Worm (Caenorhabditis elegans): ENCODE measurements around the gene unc-61.

The unc-61 gene

ce11 chrV:14696604-14697307 lies 37.3 kb downstream of the unc-61 start, which contains the start of gene unc-112 (continued):
- TF ChIP-seq nhr-76 (tag; optimal IDR thresholded peaks at IDR 0.05) (peak; percentile 15), egl-5 (tag; optimal IDR thresholded peaks at IDR 0.05) (peak; percentile 57), ztf-4 (tag; optimal IDR thresholded peaks at IDR 0.05) (no peak), nhr-12 (tag; optimal IDR thresholded peaks at IDR 0.05) (no peak), nhr-25 (tag; optimal IDR thresholded peaks at IDR 0.05) (peak; percentile 85), nhr-67 (tag; optimal IDR thresholded peaks at IDR 0.05) (no peak), sea-2 (GFP tag; optimal IDR thresholded peaks at IDR 0.05) (peak; percentile 9), ceh-16 (tag; optimal IDR thresholded peaks at IDR 0.05) (no peak)

- no peak for TF ChIP-seq elt-3 (tag; optimal IDR thresholded peaks at IDR 0.05)
- TF ChIP-seq ZK546.5 (tag; optimal IDR thresholded peaks at IDR 0.05), result no peak
- TF ChIP-seq nhr-28 (tag; optimal IDR thresholded peaks at IDR 0.05), result no peak
- TF ChIP-seq nhr-237 (tag; optimal IDR thresholded peaks at IDR 0.05), result no peak
Measured at ce11 chrV:14695713-14696112, 38.3 kb downstream of the unc-61 start.

- TF ChIP-seq R02D3.7 (tag; optimal IDR thresholded peaks at IDR 0.05), result no peak
- no peak for TF ChIP-seq aly-2 (tag; optimal IDR thresholded peaks at IDR 0.05)
- TF ChIP-seq nfya-1 (tag; optimal IDR thresholded peaks at IDR 0.05; ENCODE audit: insufficient read depth), result peak; percentile 22
- TF ChIP-seq pha-4 (tag; optimal IDR thresholded peaks at IDR 0.05), result peak; percentile 18
Measured at ce11 chrV:14689060-14689750, 44.8 kb downstream of the unc-61 start, which contains the start of gene gasr-8. gasr-8 (plus strand) TSS chrV:14689110.

ce11 chrV:14688097-14688912 lies 45.7 kb downstream of the unc-61 start, which contains the start of gene C47E8.11:
C47E8.11 (plus strand) TSS chrV:14688616.
- TF ChIP-seq skn-1 (tag; optimal IDR thresholded peaks at IDR 0.05), result no peak
- no peak for TF ChIP-seq nhr-12 (tag; optimal IDR thresholded peaks at IDR 0.05)
- TF ChIP-seq fkh-10 (GFP tag; optimal IDR thresholded peaks at IDR 0.05), result no peak
- TF ChIP-seq nhr-11 (tag; optimal IDR thresholded peaks at IDR 0.05), result no peak
- TF ChIP-seq hmg-11 (tag; optimal IDR thresholded peaks at IDR 0.05), result peak; percentile 22
- TF ChIP-seq daf-12 (tag; optimal IDR thresholded peaks at IDR 0.05), result no peak
- TF ChIP-seq snpc-4 (tag; optimal IDR thresholded peaks at IDR 0.05), result peak; percentile 52
- TF ChIP-seq lin-15B (tag; optimal IDR thresholded peaks at IDR 0.05), result no peak
- no peak for TF ChIP-seq nhr-237 (tag; optimal IDR thresholded peaks at IDR 0.05)
- TF ChIP-seq ceh-82 (tag; optimal IDR thresholded peaks at IDR 0.05), result no peak
- TF ChIP-seq lsy-12 (tag; optimal IDR thresholded peaks at IDR 0.05), result peak; percentile 37
- TF ChIP-seq nhr-28 (tag; optimal IDR thresholded peaks at IDR 0.05), result no peak
- TF ChIP-seq ztf-4 (tag; optimal IDR thresholded peaks at IDR 0.05), result peak; percentile 71
- TF ChIP-seq lin-39 (tag; optimal IDR thresholded peaks at IDR 0.05), result peak; percentile 45
- TF ChIP-seq elt-3 (tag; optimal IDR thresholded peaks at IDR 0.05), result no peak
- TF ChIP-seq nfya-1 (tag; optimal IDR thresholded peaks at IDR 0.05; ENCODE audit: insufficient read depth), result peak; percentile 60
- TF ChIP-seq egl-5 (tag; optimal IDR thresholded peaks at IDR 0.05), result peak; percentile 26
- no peak for TF ChIP-seq mdl-1 (tag; optimal IDR thresholded peaks at IDR 0.05)
- TF ChIP-seq ZK546.5 (tag; optimal IDR thresholded peaks at IDR 0.05), result no peak
- no peak for TF ChIP-seq sea-2 (GFP tag; optimal IDR thresholded peaks at IDR 0.05)
- peak; percentile 79 for TF ChIP-seq pha-4 (tag; optimal IDR thresholded peaks at IDR 0.05)
- no peak for TF ChIP-seq ztf-11 (tag; optimal IDR thresholded peaks at IDR 0.05)
- TF ChIP-seq unc-62 (GFP tag; optimal IDR thresholded peaks at IDR 0.05), result no peak
- TF ChIP-seq ceh-28 (tag; optimal IDR thresholded peaks at IDR 0.05), result no peak
- TF ChIP-seq nhr-76 (tag; optimal IDR thresholded peaks at IDR 0.05), result no peak
- peak; percentile 59 for TF ChIP-seq nhr-43 (tag; optimal IDR thresholded peaks at IDR 0.05; ENCODE audit: poor library complexity, severe bottlenecking)
- peak; percentile 89 for TF ChIP-seq nhr-25 (tag; optimal IDR thresholded peaks at IDR 0.05)
- TF ChIP-seq fkh-2 (tag; optimal IDR thresholded peaks at IDR 0.05), result no peak
- no peak for TF ChIP-seq jun-1 (tag; optimal IDR thresholded peaks at IDR 0.05)
- no peak for TF ChIP-seq eor-1 (tag; optimal IDR thresholded peaks at IDR 0.05)
- peak; percentile 64 for TF ChIP-seq nhr-23 (tag; optimal IDR thresholded peaks at IDR 0.05)
- no peak for TF ChIP-seq nhr-67 (tag; optimal IDR thresholded peaks at IDR 0.05)
- no peak for TF ChIP-seq unc-39 (tag; optimal IDR thresholded peaks at IDR 0.05)
- no peak for TF ChIP-seq R02D3.7 (tag; optimal IDR thresholded peaks at IDR 0.05)
- no peak for TF ChIP-seq ceh-16 (tag; optimal IDR thresholded peaks at IDR 0.05)
- peak; percentile 42 for TF ChIP-seq elt-2 (tag; optimal IDR thresholded peaks at IDR 0.05)
- TF ChIP-seq tbx-2 (tag; optimal IDR thresholded peaks at IDR 0.05), result peak; percentile 81
- TF ChIP-seq egl-27 (tag; optimal IDR thresholded peaks at IDR 0.05), result no peak
- peak; percentile 99 for TF ChIP-seq ama-1 (optimal IDR thresholded peaks at IDR 0.05)
- no peak for TF ChIP-seq nhr-77 (tag; optimal IDR thresholded peaks at IDR 0.05)
